Worm (Caenorhabditis elegans) whole organism, L1 larva: ENCODE results near the gene str-174.

Experiments used
- aly-2 ChIP-seq: fragments of 150-350 bp; optimal IDR thresholded peaks from 2 replicates; lab custom pipeline; 2014; ENCODE audit warnings: missing biosample characterization, missing genetic modification characterization
- ama-1 ChIP-seq: fragments of 150-350 bp; optimal IDR thresholded peaks from 2 replicates; lab custom pipeline; 2014
- elt-2 ChIP-seq: sonication (generic microtip); optimal IDR thresholded peaks from 2 replicates; lab custom pipeline; 2016; ENCODE audit warnings: missing genetic modification characterization, mild to moderate bottlenecking, inconsistent platforms, missing compliant biosample characterization, missing genetic modification reagents
- elt-3 ChIP-seq, 6 experiments: fragments of 150-350 bp in 1 of 6; sonication (generic microtip); optimal IDR thresholded peaks; 2 replicates each; lab custom pipeline; 2017 to 2018; ENCODE audit warnings: missing biosample characterization in 6 of 6, missing genetic modification characterization in 6 of 6, inconsistent platforms in 1 of 6
- fos-1 ChIP-seq: fragments of 150-350 bp; optimal IDR thresholded peaks from 2 replicates; lab custom pipeline; 2014; ENCODE audit warnings: missing biosample characterization, missing genetic modification characterization
- mab-9 ChIP-seq: fragments of 200-800 bp; sonication (Bioruptor generic); IDR thresholded peaks from 2 replicates; pipeline ENCODE4 v1.3.6; 2022; ENCODE audit warnings: missing genetic modification reagents, missing genetic modification characterization, missing compliant biosample characterization
- nhr-71 ChIP-seq: sonication (generic microtip); optimal IDR thresholded peaks from 2 replicates; lab custom pipeline; 2016; ENCODE audit warnings: mild to moderate bottlenecking, missing genetic modification characterization, moderate library complexity, missing compliant biosample characterization
- nhr-76 ChIP-seq: sonication (generic microtip); optimal IDR thresholded peaks from 2 replicates; lab custom pipeline; 2017; ENCODE audit warnings: missing biosample characterization, missing genetic modification characterization
- snpc-4 ChIP-seq: fragments of 150-350 bp; optimal IDR thresholded peaks from 2 replicates; lab custom pipeline; 2014; ENCODE audit warnings: missing biosample characterization, missing genetic modification characterization

- TF ChIP-seq aly-2 (tag; lab: Kevin White, UChicago) (no peak), fos-1 (tag; lab: Kevin White, UChicago) (no peak), snpc-4 (tag; lab: Kevin White, UChicago) (no peak), nhr-71 (tag; lab: Kevin White, UChicago) (no peak), ama-1 (no peak), mab-9 (GFP tag; lab: Robert Waterston, UW) (no peak), nhr-76 (tag; lab: Kevin White, UChicago) (no peak), elt-3 (tag; optimal IDR thresholded peaks at IDR 0.05; lab: Kevin White, UChicago) (no peak), elt-2 (tag; lab: Kevin White, UChicago) (no peak)
Observed at ce11 chrIV:4890543-4890942, 16.0 kb upstream of the str-174 start, which contains the start of gene T08B6.9.
